Worm (Caenorhabditis elegans) whole organism, L2 larva: Measurements from ENCODE around the gene str-43.

Experiments
- ZK546.5 ChIP-seq: sonication (generic microtip); optimal IDR thresholded peaks from 2 replicates; lab custom pipeline; 2017; ENCODE audit warnings: missing biosample characterization, missing genetic modification characterization
- ama-1 ChIP-seq: fragments of 150-350 bp; optimal IDR thresholded peaks from 2 replicates; lab custom pipeline; 2018; ENCODE audit warnings: inconsistent platforms
- lin-13 ChIP-seq: fragments of 150-350 bp; optimal IDR thresholded peaks from 2 replicates; lab custom pipeline; 2014; ENCODE audit warnings: missing biosample characterization, missing genetic modification reagents, missing genetic modification characterization
- lsy-2 ChIP-seq, 2 experiments: fragments of 150-350 bp in 1 of 2; sonication (generic microtip) in 1 of 2; optimal IDR thresholded peaks; 2 replicates each; lab custom pipeline; 2014 to 2017; ENCODE audit warnings: missing biosample characterization in 2 of 2, missing genetic modification characterization in 2 of 2
- mab-5 ChIP-seq: fragments of 150-350 bp; optimal IDR thresholded peaks from 2 replicates; lab custom pipeline; 2014; ENCODE audit warnings: missing biosample characterization, missing genetic modification characterization
- mdl-1 ChIP-seq, 2 experiments: fragments of 150-350 bp in 1 of 2; sonication (generic microtip) in 1 of 2; optimal IDR thresholded peaks; 2 replicates each; lab custom pipeline; 2017; ENCODE audit warnings: missing biosample characterization in 2 of 2, missing genetic modification characterization in 2 of 2
- nhr-10 ChIP-seq: sonication (generic microtip); optimal IDR thresholded peaks from 2 replicates; lab custom pipeline; 2017; ENCODE audit warnings: missing biosample characterization, missing genetic modification characterization
- nhr-11 ChIP-seq: fragments of 150-350 bp; optimal IDR thresholded peaks from 2 replicates; lab custom pipeline; 2014; ENCODE audit warnings: missing biosample characterization, missing genetic modification characterization
- nhr-25 ChIP-seq: fragments of 150-350 bp; sonication (generic microtip); optimal IDR thresholded peaks from 3 replicates; lab custom pipeline; 2014; ENCODE audit warnings: missing biosample characterization, missing genetic modification characterization
- skn-1 ChIP-seq: sonication (generic microtip); optimal IDR thresholded peaks from 2 replicates; lab custom pipeline; 2017; ENCODE audit warnings: missing biosample characterization, missing genetic modification characterization
- snpc-4 ChIP-seq: fragments of 150-350 bp; optimal IDR thresholded peaks from 2 replicates; lab custom pipeline; 2014; ENCODE audit warnings: missing biosample characterization, missing genetic modification characterization
- unc-62 ChIP-seq: fragments of 150-350 bp; optimal IDR thresholded peaks from 2 replicates; lab custom pipeline; 2014; ENCODE audit warnings: missing biosample characterization, missing genetic modification reagents, missing genetic modification characterization

- TF ChIP-seq skn-1 (tag; lab: Kevin White, UChicago) = no peak
- TF ChIP-seq ama-1 (lab: Kevin White, UChicago) = no peak
- no peak for TF ChIP-seq unc-62 (GFP tag; lab: Kevin White, UChicago)
- TF ChIP-seq mab-5 = no peak
- no peak for TF ChIP-seq nhr-25 (tag; lab: Kevin White, UChicago)
- no peak for TF ChIP-seq nhr-10
- no peak for TF ChIP-seq snpc-4 (tag; lab: Kevin White, UChicago)
- no peak for TF ChIP-seq lsy-2 (tag; optimal IDR thresholded peaks at IDR 0.05; lab: Kevin White, UChicago)
- TF ChIP-seq mdl-1 (tag; optimal IDR thresholded peaks at IDR 0.05; lab: Kevin White, UChicago) = no peak
- no peak for TF ChIP-seq nhr-11
- no peak for TF ChIP-seq ZK546.5
- no peak for TF ChIP-seq lin-13
Observed at ce11 chrV:15718562-15718961, 33.4 kb downstream of the str-43 start, which contains the start of gene Y6E2A.5.
